Fruit fly (Drosophila melanogaster): Measurements from ENCODE around the gene CG32333.

- TF ChIP-seq ovo (GFP tag; optimal IDR thresholded peaks at IDR 0.05) (no peak), cic (GFP tag; optimal IDR thresholded peaks at IDR 0.05) (no peak), CG7101 (tag; optimal IDR thresholded peaks at IDR 0.05) (no peak), toe (GFP tag; optimal IDR thresholded peaks at IDR 0.05) (no peak), Clk (GFP tag; optimal IDR thresholded peaks at IDR 0.05) (no peak), CG12768 (GFP tag; optimal IDR thresholded peaks at IDR 0.05) (no peak), cnc (optimal IDR thresholded peaks at IDR 0.05) (no peak), Mnt (GFP tag; optimal IDR thresholded peaks at IDR 0.05) (no peak), bab1 (GFP tag; optimal IDR thresholded peaks at IDR 0.05) (peak; percentile 37), CG11617 (GFP tag; optimal IDR thresholded peaks at IDR 0.05) (no peak)
Observed at dm6 chr3L:1298509-1298908, 22.8 kb downstream of the CG32333 start, which contains the start of gene scf.

Measured in whole organism, adult.